Worm (Caenorhabditis elegans) whole organism, L4 larva: ENCODE results near the gene F32D8.7.

Experiments
- R02D3.7 ChIP-seq: fragments of 150-350 bp; sonication (generic microtip); optimal IDR thresholded peaks from 3 replicates; lab custom pipeline; 2014; ENCODE audit warnings: missing biosample characterization, missing genetic modification characterization
- T26A8.4 ChIP-seq: fragments of 200-800 bp; sonication (Bioruptor generic); IDR thresholded peaks from 2 replicates; pipeline ENCODE4 v1.3.6; 2022; ENCODE audit warnings: missing genetic modification characterization, missing compliant biosample characterization
- ZK337.2 ChIP-seq: fragments of 200-800 bp; sonication (Bioruptor generic); IDR thresholded peaks from 2 replicates; pipeline ENCODE4 v1.3.6; 2022; ENCODE audit warnings: missing genetic modification reagents, missing genetic modification characterization, missing compliant biosample characterization
- aha-1 ChIP-seq: fragments of 150-350 bp; peaks from one replicate; lab custom pipeline; 2014; ENCODE audit warnings: missing biosample characterization, missing genetic modification characterization
- ama-1 ChIP-seq: fragments of 150-350 bp; optimal IDR thresholded peaks from 2 replicates; lab custom pipeline; 2014; ENCODE audit warnings: inconsistent platforms, mixed read lengths
- ceh-20 ChIP-seq: fragments of 200-800 bp; sonication (Bioruptor generic); IDR thresholded peaks from 2 replicates; pipeline ENCODE4 v1.3.6; 2022; ENCODE audit warnings: missing genetic modification reagents, missing genetic modification characterization, missing compliant biosample characterization
- ceh-28 ChIP-seq: fragments of 150-350 bp; optimal IDR thresholded peaks from 2 replicates; lab custom pipeline; 2014; ENCODE audit warnings: missing biosample characterization, missing genetic modification reagents, missing genetic modification characterization
- ceh-44 ChIP-seq: fragments of 200-800 bp; sonication (Bioruptor generic); IDR thresholded peaks from 2 replicates; pipeline ENCODE4 v1.3.6; 2022; ENCODE audit warnings: missing genetic modification reagents, missing genetic modification characterization, missing compliant biosample characterization
- ceh-82 ChIP-seq: sonication (generic microtip); optimal IDR thresholded peaks from 2 replicates; lab custom pipeline; 2017; ENCODE audit warnings: missing biosample characterization, missing genetic modification characterization
- ces-1 ChIP-seq: fragments of 150-350 bp; sonication (generic microtip); optimal IDR thresholded peaks from 4 replicates; lab custom pipeline; 2014; ENCODE audit warnings: missing biosample characterization, missing genetic modification reagents, missing genetic modification characterization
- daf-16 ChIP-seq, 3 experiments: sonication (generic microtip); optimal IDR thresholded peaks; 2 replicates each; lab custom pipeline; 2016 to 2017; ENCODE audit warnings: missing genetic modification characterization in 3 of 3, missing genetic modification reagents in 3 of 3, mild to moderate bottlenecking in 2 of 3, missing compliant biosample characterization in 2 of 3, missing biosample characterization in 1 of 3, moderate library complexity in 1 of 3
- daf-8 ChIP-seq: fragments of 200-800 bp; sonication (Bioruptor generic); IDR thresholded peaks from 2 replicates; pipeline ENCODE4 v1.3.6; 2022; ENCODE audit warnings: missing genetic modification characterization, missing compliant biosample characterization
- dmd-6 ChIP-seq: fragments of 200-800 bp; sonication (Bioruptor generic); IDR thresholded peaks from 2 replicates; pipeline ENCODE4 v1.3.6; 2022; ENCODE audit warnings: missing genetic modification reagents, missing genetic modification characterization, missing compliant biosample characterization
- dpl-1 ChIP-seq: fragments of 150-350 bp; optimal IDR thresholded peaks from 2 replicates; lab custom pipeline; 2014; ENCODE audit warnings: missing biosample characterization, missing genetic modification reagents, missing genetic modification characterization
- duxl-1 ChIP-seq: sonication (generic microtip); optimal IDR thresholded peaks from 2 replicates; lab custom pipeline; 2016; ENCODE audit warnings: mild to moderate bottlenecking, missing genetic modification characterization, moderate library complexity, missing compliant biosample characterization; ENCODE audit not compliant: poor library complexity
- dve-1 ChIP-seq: sonication (generic microtip); optimal IDR thresholded peaks from 2 replicates; lab custom pipeline; 2017; ENCODE audit warnings: antibody characterized with exemption, mild to moderate bottlenecking, missing genetic modification characterization, missing compliant biosample characterization; ENCODE audit not compliant: insufficient read depth
- egl-27 ChIP-seq: sonication (generic microtip); optimal IDR thresholded peaks from 3 replicates; lab custom pipeline; 2017; ENCODE audit warnings: missing biosample characterization, missing genetic modification reagents, missing genetic modification characterization
- egl-43 ChIP-seq: fragments of 200-800 bp; sonication (Bioruptor generic); IDR thresholded peaks from 2 replicates; pipeline ENCODE4 v1.3.6; 2022; ENCODE audit warnings: missing genetic modification reagents, missing genetic modification characterization, missing compliant biosample characterization
- fkh-10 ChIP-seq: fragments of 150-350 bp; optimal IDR thresholded peaks from 2 replicates; lab custom pipeline; 2014; ENCODE audit warnings: missing biosample characterization, missing genetic modification reagents, missing genetic modification characterization
- gei-8 ChIP-seq: fragments of 200-800 bp; sonication (Bioruptor generic); optimal IDR thresholded peaks from 2 replicates; lab custom pipeline; 2018; ENCODE audit warnings: mild to moderate bottlenecking, missing genetic modification characterization, missing compliant biosample characterization
- hif-1 ChIP-seq, 2 experiments: sonication (generic microtip); optimal IDR thresholded peaks; 2 replicates each; lab custom pipeline; 2016 to 2017; ENCODE audit warnings: missing compliant biosample characterization in 2 of 2, missing genetic modification characterization in 2 of 2, missing genetic modification reagents in 2 of 2, missing genotype in 2 of 2, mild to moderate bottlenecking in 1 of 2
- hlh-11 ChIP-seq: fragments of 200-800 bp; sonication (Bioruptor generic); optimal IDR thresholded peaks from 2 replicates; lab custom pipeline; 2018; ENCODE audit warnings: mild to moderate bottlenecking, missing genetic modification characterization, missing compliant biosample characterization
- hlh-30 ChIP-seq: sonication (generic microtip); optimal IDR thresholded peaks from 2 replicates; lab custom pipeline; 2017; ENCODE audit warnings: antibody characterized with exemption, mild to moderate bottlenecking, missing genetic modification characterization, missing compliant biosample characterization; ENCODE audit not compliant: insufficient read depth
- hmg-1.1 ChIP-seq: fragments of 200-800 bp; sonication (Bioruptor generic); IDR thresholded peaks from 2 replicates; pipeline ENCODE4 v1.3.6; 2022; ENCODE audit warnings: missing genetic modification reagents, missing genetic modification characterization, missing compliant biosample characterization
- jun-1 ChIP-seq: fragments of 150-350 bp; optimal IDR thresholded peaks from 2 replicates; lab custom pipeline; 2014; ENCODE audit warnings: missing biosample characterization, missing genetic modification reagents, missing genetic modification characterization
- lin-15B ChIP-seq: fragments of 150-350 bp; sonication (generic microtip); optimal IDR thresholded peaks from 3 replicates; lab custom pipeline; 2014; ENCODE audit warnings: missing biosample characterization, missing genetic modification characterization
- lsy-2 ChIP-seq, 2 experiments: fragments of 150-350 bp in 1 of 2; sonication (generic microtip) in 1 of 2; optimal IDR thresholded peaks; 2 replicates each; lab custom pipeline; 2014 to 2017; ENCODE audit warnings: missing biosample characterization in 2 of 2, missing genetic modification characterization in 2 of 2
- mdl-1 ChIP-seq, 2 experiments: fragments of 150-350 bp in 1 of 2; sonication (generic microtip) in 1 of 2; optimal IDR thresholded peaks; 2 replicates each; lab custom pipeline; 2014 to 2017; ENCODE audit warnings: missing biosample characterization in 2 of 2, missing genetic modification characterization in 2 of 2
- mep-1 ChIP-seq: fragments of 150-350 bp; sonication (generic microtip); optimal IDR thresholded peaks from 3 replicates; lab custom pipeline; 2014; ENCODE audit warnings: missing biosample characterization, missing genetic modification characterization
- mes-2 ChIP-seq: sonication (generic microtip); optimal IDR thresholded peaks from 2 replicates; lab custom pipeline; 2016; ENCODE audit warnings: missing genotype, mild to moderate bottlenecking, missing genetic modification characterization, missing compliant biosample characterization; ENCODE audit not compliant: poor library complexity, severe bottlenecking
- mxl-2 ChIP-seq: fragments of 200-800 bp; sonication (Bioruptor generic); conservative IDR thresholded peaks from 2 replicates; pipeline ENCODE4 v1.3.6; 2022; ENCODE audit warnings: missing genetic modification reagents, missing genetic modification characterization, missing compliant biosample characterization
- mxl-3 ChIP-seq: fragments of 200-800 bp; sonication (Bioruptor generic); optimal IDR thresholded peaks from 2 replicates; lab custom pipeline; 2018; ENCODE audit warnings: mild to moderate bottlenecking, missing genetic modification characterization, missing compliant biosample characterization
- nhr-10 ChIP-seq: fragments of 150-350 bp; optimal IDR thresholded peaks from 2 replicates; lab custom pipeline; 2014; ENCODE audit warnings: missing biosample characterization, missing genetic modification characterization
- nhr-11 ChIP-seq: fragments of 150-350 bp; optimal IDR thresholded peaks from 2 replicates; lab custom pipeline; 2014; ENCODE audit warnings: missing biosample characterization, missing genetic modification characterization
- nhr-28 ChIP-seq: fragments of 150-350 bp; optimal IDR thresholded peaks from 2 replicates; lab custom pipeline; 2014; ENCODE audit warnings: missing biosample characterization, missing genetic modification characterization
- nhr-42 ChIP-seq: fragments of 200-800 bp; sonication (Bioruptor generic); IDR thresholded peaks from 2 replicates; pipeline ENCODE4 v1.3.6; 2022; ENCODE audit warnings: missing genetic modification characterization, missing compliant biosample characterization
- nhr-48 ChIP-seq: sonication (generic microtip); optimal IDR thresholded peaks from 2 replicates; lab custom pipeline; 2016; ENCODE audit warnings: mild to moderate bottlenecking, missing genetic modification characterization, missing compliant biosample characterization
- nhr-6 ChIP-seq: fragments of 150-350 bp; optimal IDR thresholded peaks from 2 replicates; lab custom pipeline; 2014; ENCODE audit warnings: missing biosample characterization, missing genetic modification characterization
- nhr-77 ChIP-seq: fragments of 150-350 bp; optimal IDR thresholded peaks from 2 replicates; lab custom pipeline; 2014; ENCODE audit warnings: missing biosample characterization, missing genetic modification characterization
- pha-4 ChIP-seq, 2 experiments: fragments of 150-350 bp in 1 of 2; fragments of 200-800 bp in 1 of 2; sonication (Bioruptor generic) in 1 of 2; IDR thresholded peaks in 1 of 2; optimal IDR thresholded peaks in 1 of 2; 2 replicates each; pipeline versions ENCODE4 v1.3.6 to Lab custom; 2014 to 2022; ENCODE audit warnings: missing genetic modification characterization in 2 of 2, missing genetic modification reagents in 2 of 2, missing biosample characterization in 1 of 2, missing compliant biosample characterization in 1 of 2
- rbr-2 ChIP-seq: sonication (generic microtip); optimal IDR thresholded peaks from 2 replicates; lab custom pipeline; 2016; ENCODE audit warnings: missing genotype, missing genetic modification characterization, missing compliant biosample characterization
- sdz-12 ChIP-seq: fragments of 200-800 bp; sonication (Bioruptor generic); optimal IDR thresholded peaks from 2 replicates; lab custom pipeline; 2018; ENCODE audit warnings: mild to moderate bottlenecking, missing genetic modification characterization, missing compliant biosample characterization
- set-16 ChIP-seq: fragments of 200-800 bp; sonication (Bioruptor generic); IDR thresholded peaks from 2 replicates; pipeline ENCODE4 v1.3.6; 2022; ENCODE audit warnings: missing genetic modification reagents, missing genetic modification characterization, missing compliant biosample characterization
- snpc-1.2 ChIP-seq: fragments of 200-800 bp; sonication (Bioruptor generic); IDR thresholded peaks from 2 replicates; pipeline ENCODE4 v1.3.6; 2022; ENCODE audit warnings: missing genetic modification reagents, missing genetic modification characterization, missing compliant biosample characterization
- snpc-4 ChIP-seq: fragments of 150-350 bp; optimal IDR thresholded peaks from 2 replicates; lab custom pipeline; 2014; ENCODE audit warnings: missing biosample characterization, missing genetic modification characterization
- tra-1 ChIP-seq: fragments of 200-800 bp; sonication (Bioruptor generic); IDR thresholded peaks from 2 replicates; pipeline ENCODE4 v1.3.6; 2022; ENCODE audit warnings: missing genetic modification reagents, missing genetic modification characterization, missing compliant biosample characterization
- unc-62 ChIP-seq, 3 experiments: fragments of 150-350 bp in 1 of 3; sonication (generic microtip); optimal IDR thresholded peaks in 2 of 3; peaks in 1 of 3; 1 replicate in 1 of 3; 2 replicates in 2 of 3; lab custom pipeline; 2014 to 2017; ENCODE audit warnings: missing biosample characterization in 3 of 3, missing genetic modification characterization in 3 of 3, missing genetic modification reagents in 3 of 3, missing genotype in 1 of 3
- vab-7 ChIP-seq: fragments of 200-800 bp; sonication (Bioruptor generic); IDR thresholded peaks from 2 replicates; pipeline ENCODE4 v1.3.6; 2022; ENCODE audit warnings: missing genetic modification reagents, missing genetic modification characterization, missing compliant biosample characterization
- ztf-11 ChIP-seq: fragments of 150-350 bp; optimal IDR thresholded peaks from 2 replicates; lab custom pipeline; 2014; ENCODE audit warnings: missing biosample characterization, missing genetic modification characterization

Gene F32D8.7

ce11 chrV:10871457-10871861 lies 26.8 kb upstream of the F32D8.7 start:
- TF ChIP-seq nhr-42 (GFP tag; lab: Robert Waterston, UW), result no peak
- peak; percentile 81 to 98 for TF ChIP-seq mdl-1 (tag; optimal IDR thresholded peaks at IDR 0.05; lab: Kevin White, UChicago)
- peak; percentile 73 for TF ChIP-seq tra-1
- TF ChIP-seq ceh-28, result peak; percentile 20
- no peak for TF ChIP-seq snpc-1.2 (GFP tag; lab: Robert Waterston, UW)
- peak; percentile 77 for TF ChIP-seq dve-1 (tag; lab: Kevin White, UChicago)
- no peak for TF ChIP-seq daf-8 (GFP tag; lab: Robert Waterston, UW)
- TF ChIP-seq dmd-6 (GFP tag; lab: Robert Waterston, UW), result peak; percentile 79
- no peak for TF ChIP-seq ceh-44 (GFP tag; lab: Robert Waterston, UW)
- TF ChIP-seq jun-1 (tag; lab: Kevin White, UChicago), result no peak
- TF ChIP-seq hlh-30 (tag; lab: Kevin White, UChicago), result peak; percentile 99
- TF ChIP-seq hmg-1.1 (GFP tag; lab: Robert Waterston, UW), result peak; percentile 87
- TF ChIP-seq pha-4 (GFP tag; IDR thresholded peaks at IDR 0.05; lab: Robert Waterston, UW), result no peak
- TF ChIP-seq pha-4 (tag; optimal IDR thresholded peaks at IDR 0.05; lab: Kevin White, UChicago), result peak; percentile 26
- TF ChIP-seq ZK337.2 (GFP tag; lab: Robert Waterston, UW), result peak; percentile 43; the same call in 1 of the 2 replicates
- peak; percentile 25 for TF ChIP-seq ces-1 (GFP tag; lab: Kevin White, UChicago)
- no peak for TF ChIP-seq R02D3.7 (tag; lab: Kevin White, UChicago)
- peak; percentile 53 for TF ChIP-seq mes-2 (tag; lab: Kevin White, UChicago)
- TF ChIP-seq mep-1, result peak; percentile 89
- peak; percentile 41 for TF ChIP-seq dpl-1 (GFP tag; lab: Kevin White, UChicago)
- no peak for TF ChIP-seq lin-15B (tag; lab: Kevin White, UChicago)
- peak; percentile 42; the same call in 1 of the 2 replicates for TF ChIP-seq vab-7 (GFP tag; lab: Robert Waterston, UW)
- TF ChIP-seq nhr-48 (tag; lab: Kevin White, UChicago), result peak; percentile 28
- TF ChIP-seq nhr-6 (tag; lab: Kevin White, UChicago), result peak; percentile 78
- no peak for TF ChIP-seq ceh-82 (tag; lab: Kevin White, UChicago)
- peak; percentile 92 for TF ChIP-seq fkh-10
- TF ChIP-seq lsy-2 (tag; optimal IDR thresholded peaks at IDR 0.05; lab: Kevin White, UChicago), result peak; percentile 76 to 79
- no peak for TF ChIP-seq daf-16 (GFP tag; optimal IDR thresholded peaks at IDR 0.05; lab: Kevin White, UChicago)
- TF ChIP-seq daf-16 (tag; optimal IDR thresholded peaks at IDR 0.05; lab: Kevin White, UChicago), result peak; percentile 45
- peak; percentile 52; the same call in 1 of the 2 replicates for TF ChIP-seq ceh-20 (GFP tag; lab: Robert Waterston, UW)
- peak in 1 of 2 experiments; percentile 95 for TF ChIP-seq unc-62 (GFP tag; optimal IDR thresholded peaks at IDR 0.05 in 1 of 2; lab: Kevin White, UChicago)
- no peak for TF ChIP-seq unc-62 (tag; optimal IDR thresholded peaks at IDR 0.05; lab: Kevin White, UChicago)
- TF ChIP-seq ztf-11, result no peak
- peak; percentile 88 for TF ChIP-seq nhr-11 (tag; lab: Kevin White, UChicago)
- peak; percentile 99 for TF ChIP-seq aha-1 (tag; lab: Kevin White, UChicago)
- TF ChIP-seq set-16 (GFP tag; lab: Robert Waterston, UW), result peak; percentile 60; the same call in 1 of the 2 replicates
- no peak for TF ChIP-seq duxl-1 (tag; lab: Kevin White, UChicago)
- TF ChIP-seq snpc-4 (tag; lab: Kevin White, UChicago), result no peak
- TF ChIP-seq mxl-3 (GFP tag; lab: Kevin White, UChicago), result peak; percentile 62
- TF ChIP-seq nhr-10 (tag; lab: Kevin White, UChicago), result peak; percentile 59
- TF ChIP-seq mxl-2 (GFP tag; lab: Robert Waterston, UW), result no peak
- no peak for TF ChIP-seq ama-1 (lab: Kevin White, UChicago)
- no peak for TF ChIP-seq egl-43
- peak; percentile 67 for TF ChIP-seq nhr-77 (tag; lab: Kevin White, UChicago)
- peak; percentile 47 for TF ChIP-seq gei-8 (GFP tag; lab: Kevin White, UChicago)
- no peak for TF ChIP-seq sdz-12 (GFP tag; lab: Kevin White, UChicago)
- TF ChIP-seq hlh-11 (tag; lab: Kevin White, UChicago), result peak; percentile 93
- no peak for TF ChIP-seq egl-27
- peak in 1 of 2 experiments; percentile 67 for TF ChIP-seq hif-1 (tag; optimal IDR thresholded peaks at IDR 0.05; lab: Kevin White, UChicago)
- TF ChIP-seq T26A8.4 (GFP tag; lab: Robert Waterston, UW), result no peak
- TF ChIP-seq rbr-2, result peak; percentile 75
- peak; percentile 90 for TF ChIP-seq nhr-28 (tag; lab: Kevin White, UChicago)
